Worm (Caenorhabditis elegans): ENCODE results near the gene fzy-1.

ce11 chrII:5547442-5547894, 46.9 kb downstream of the fzy-1 start, which contains the start of gene acdh-2:
- TF ChIP-seq dao-5 (tag; optimal IDR thresholded peaks at IDR 0.05) (no peak), him-1 (tag; optimal IDR thresholded peaks at IDR 0.05) (no peak)
